Fruit fly (Drosophila melanogaster) whole organism, embryonic: ENCODE results near the gene Cralbp.
A peak's percentile ranks its signal among the peaks of the same experiment; 100 is the strongest.

Experiments used
- CG10274 ChIP-seq: fragments of 200-800 bp; sonication (Bioruptor generic); optimal IDR thresholded peaks from 3 replicates; lab custom pipeline; 2017; ENCODE audit warnings: missing biosample characterization, mild to moderate bottlenecking, missing genetic modification characterization
- CG16863 ChIP-seq: fragments of 200-800 bp; sonication (Bioruptor generic); optimal IDR thresholded peaks from 3 replicates; lab custom pipeline; 2016; ENCODE audit warnings: missing biosample characterization, missing genetic modification characterization
- Lhr ChIP-seq: fragments of 200-800 bp; sonication (Bioruptor generic); optimal IDR thresholded peaks from 3 replicates; lab custom pipeline; 2017; ENCODE audit warnings: mild to moderate bottlenecking, missing biosample characterization, missing genetic modification reagents, missing genetic modification characterization
- bigmax ChIP-seq: fragments of 200-800 bp; sonication (Bioruptor generic); optimal IDR thresholded peaks from 2 replicates; lab custom pipeline; 2018; ENCODE audit warnings: missing biosample characterization, mild to moderate bottlenecking, missing genetic modification characterization
- row ChIP-seq: fragments of 200-800 bp; sonication (Bioruptor generic); IDR thresholded peaks from 3 replicates; pipeline ENCODE4 v1.3.6; 2022; ENCODE audit warnings: missing biosample characterization, missing genetic modification characterization
- twi ChIP-seq: fragments of 200-800 bp; optimal IDR thresholded peaks from 2 replicates; lab custom pipeline; 2019; ENCODE audit warnings: missing biosample characterization, mild to moderate bottlenecking, missing genetic modification characterization, moderate library complexity

dm6 chr3L:5809201-5809584, 22.7 kb upstream of the Cralbp start:
- TF ChIP-seq row (GFP tag; lab: Robert Waterston, UW): peak; percentile 42; the same call in 2 of the 3 replicates
- TF ChIP-seq bigmax: no peak
- TF ChIP-seq CG10274 (GFP tag; lab: Kevin White, UChicago): no peak
- TF ChIP-seq Lhr (GFP tag; lab: Kevin White, UChicago): no peak
- TF ChIP-seq CG16863 (GFP tag; lab: Kevin White, UChicago): no peak
- no peak for TF ChIP-seq twi
